Fruit fly (Drosophila melanogaster) Kc167 (cell line): ENCODE measurements around the gene rb.

Experiments used
- Sin3A ChIP-seq: fragments of >200 bp; optimal IDR thresholded peaks from 2 replicates; lab custom pipeline; 2018; ENCODE audit warnings: missing external identifiers
- h ChIP-seq: fragments of >200 bp; optimal IDR thresholded peaks from 3 replicates; lab custom pipeline; 2018; ENCODE audit warnings: missing external identifiers

- no peak for TF ChIP-seq Sin3A (lab: Kevin White, UChicago)
- TF ChIP-seq h (lab: Kevin White, UChicago): no peak
Measured at dm6 chrX:4505318-4505717, 35.1 kb downstream of the rb start.
